Worm (Caenorhabditis elegans) whole organism, L1 larva: Measurements from ENCODE around the gene ZK131.11.

Source experiments
- Y116A8C.19 ChIP-seq: sonication (generic microtip); optimal IDR thresholded peaks from 2 replicates; lab custom pipeline; 2016; ENCODE audit warnings: missing compliant biosample characterization, missing genetic modification characterization, borderline replicate concordance
- aha-1 ChIP-seq: fragments of 150-350 bp; optimal IDR thresholded peaks from 2 replicates; lab custom pipeline; 2014; ENCODE audit warnings: missing biosample characterization, missing genetic modification characterization
- alr-1 ChIP-seq: fragments of 200-800 bp; sonication (Bioruptor generic); optimal IDR thresholded peaks from 2 replicates; lab custom pipeline; 2018; ENCODE audit warnings: borderline replicate concordance, mild to moderate bottlenecking, missing genetic modification characterization, missing compliant biosample characterization
- blmp-1 ChIP-seq: fragments of 150-350 bp; optimal IDR thresholded peaks from 2 replicates; lab custom pipeline; 2014; ENCODE audit warnings: missing biosample characterization, missing genetic modification characterization
- ceh-8 ChIP-seq: fragments of 200-800 bp; sonication (Bioruptor generic); optimal IDR thresholded peaks from 2 replicates; lab custom pipeline; 2018; ENCODE audit warnings: mild to moderate bottlenecking, missing genetic modification characterization, moderate library complexity, missing compliant biosample characterization
- ceh-88 ChIP-seq: fragments of 200-800 bp; sonication (Bioruptor generic); IDR thresholded peaks from 2 replicates; pipeline ENCODE4 v1.3.6; 2022; ENCODE audit warnings: missing genetic modification characterization, missing compliant biosample characterization
- ceh-90 ChIP-seq: sonication (generic microtip); optimal IDR thresholded peaks from 2 replicates; lab custom pipeline; 2016; ENCODE audit warnings: missing genetic modification characterization, missing compliant biosample characterization
- ces-1 ChIP-seq: fragments of 150-350 bp; optimal IDR thresholded peaks from 2 replicates; lab custom pipeline; 2014; ENCODE audit warnings: missing biosample characterization, missing genetic modification reagents, missing genetic modification characterization
- dpl-1 ChIP-seq, 3 experiments: fragments of 150-350 bp in 2 of 3; sonication (generic microtip) in 1 of 3; optimal IDR thresholded peaks; 2 replicates each; lab custom pipeline; 2014 to 2017; ENCODE audit warnings: missing biosample characterization in 3 of 3, missing genetic modification characterization in 3 of 3, missing genetic modification reagents in 3 of 3
- dsc-1 ChIP-seq: sonication (generic microtip); optimal IDR thresholded peaks from 2 replicates; lab custom pipeline; 2016; ENCODE audit warnings: mild to moderate bottlenecking, missing genetic modification characterization, missing compliant biosample characterization
- efl-1 ChIP-seq, 4 experiments: fragments of 150-350 bp; optimal IDR thresholded peaks in 3 of 4; peaks in 1 of 4; 1 replicate in 1 of 4; 2 replicates in 3 of 4; lab custom pipeline; 2014; ENCODE audit warnings: missing biosample characterization in 2 of 4, missing genetic modification characterization in 2 of 4, missing genetic modification reagents in 2 of 4
- egl-13 ChIP-seq: sonication (generic microtip); optimal IDR thresholded peaks from 2 replicates; lab custom pipeline; 2016; ENCODE audit warnings: missing genotype, missing genetic modification reagents, missing genetic modification characterization, missing compliant biosample characterization
- egl-27 ChIP-seq, 2 experiments: fragments of 150-350 bp in 1 of 2; sonication (generic microtip); optimal IDR thresholded peaks; 3 replicates each; lab custom pipeline; 2017 to 2018; ENCODE audit warnings: missing biosample characterization in 2 of 2, missing genetic modification characterization in 2 of 2, missing genetic modification reagents in 2 of 2
- fkh-10 ChIP-seq: sonication (generic microtip); optimal IDR thresholded peaks from 2 replicates; lab custom pipeline; 2017; ENCODE audit warnings: missing biosample characterization, missing genetic modification reagents, missing genetic modification characterization
- fkh-4 ChIP-seq: sonication (generic microtip); optimal IDR thresholded peaks from 2 replicates; lab custom pipeline; 2016; ENCODE audit warnings: missing compliant biosample characterization, missing genetic modification characterization, borderline replicate concordance
- fos-1 ChIP-seq: fragments of 150-350 bp; optimal IDR thresholded peaks from 2 replicates; lab custom pipeline; 2014; ENCODE audit warnings: missing biosample characterization, missing genetic modification characterization
- isw-1 ChIP-seq: fragments of 200-800 bp; sonication (Bioruptor generic); IDR thresholded peaks from 2 replicates; pipeline ENCODE4 v1.3.6; 2022; ENCODE audit warnings: missing genetic modification characterization, missing compliant biosample characterization
- lin-14 ChIP-seq: fragments of 200-800 bp; sonication (Bioruptor generic); optimal IDR thresholded peaks from 2 replicates; lab custom pipeline; 2018; ENCODE audit warnings: mild to moderate bottlenecking, missing genetic modification characterization, moderate library complexity, missing compliant biosample characterization
- lin-15B ChIP-seq: fragments of 150-350 bp; sonication (generic microtip); optimal IDR thresholded peaks from 3 replicates; lab custom pipeline; 2014; ENCODE audit warnings: missing biosample characterization, missing genetic modification characterization
- lir-3 ChIP-seq: sonication (generic microtip); optimal IDR thresholded peaks from 2 replicates; lab custom pipeline; 2016; ENCODE audit warnings: mild to moderate bottlenecking, missing genetic modification characterization, moderate library complexity, missing compliant biosample characterization; ENCODE audit not compliant: poor library complexity
- lsy-2 ChIP-seq, 2 experiments: fragments of 150-350 bp; optimal IDR thresholded peaks; 2 replicates each; lab custom pipeline; 2014; ENCODE audit warnings: missing biosample characterization in 2 of 2, missing genetic modification characterization in 2 of 2
- mab-9 ChIP-seq: fragments of 200-800 bp; sonication (Bioruptor generic); IDR thresholded peaks from 2 replicates; pipeline ENCODE4 v1.3.6; 2022; ENCODE audit warnings: missing genetic modification reagents, missing genetic modification characterization, missing compliant biosample characterization
- nhr-12 ChIP-seq: sonication (generic microtip); optimal IDR thresholded peaks from 2 replicates; lab custom pipeline; 2017; ENCODE audit warnings: missing biosample characterization, missing genetic modification characterization
- nhr-84 ChIP-seq: sonication (generic microtip); optimal IDR thresholded peaks from 2 replicates; lab custom pipeline; 2017; ENCODE audit warnings: missing biosample characterization, missing genetic modification characterization
- nhr-85 ChIP-seq: sonication (generic microtip); peaks from one replicate; lab custom pipeline; 2016; ENCODE audit warnings: missing genetic modification characterization, inconsistent platforms, missing compliant biosample characterization
- rnt-1 ChIP-seq: sonication (generic microtip); optimal IDR thresholded peaks from 2 replicates; lab custom pipeline; 2016; ENCODE audit warnings: mild to moderate bottlenecking, missing genetic modification characterization, moderate library complexity, missing compliant biosample characterization
- skn-1 ChIP-seq: fragments of 150-350 bp; optimal IDR thresholded peaks from 2 replicates; lab custom pipeline; 2014; ENCODE audit warnings: missing biosample characterization, missing genetic modification characterization
- snpc-4 ChIP-seq: fragments of 150-350 bp; optimal IDR thresholded peaks from 2 replicates; lab custom pipeline; 2014; ENCODE audit warnings: missing biosample characterization, missing genetic modification characterization
- snu-23 ChIP-seq: sonication (generic microtip); optimal IDR thresholded peaks from 2 replicates; lab custom pipeline; 2016; ENCODE audit warnings: missing genetic modification characterization, missing compliant biosample characterization
- tbx-2 ChIP-seq: sonication (generic microtip); optimal IDR thresholded peaks from 2 replicates; lab custom pipeline; 2016; ENCODE audit warnings: missing genetic modification characterization, missing compliant biosample characterization
- unc-130 ChIP-seq: fragments of 150-350 bp; optimal IDR thresholded peaks from 2 replicates; lab custom pipeline; 2017; ENCODE audit warnings: missing biosample characterization, missing genetic modification characterization, inconsistent platforms
- unc-62 ChIP-seq: fragments of 150-350 bp; optimal IDR thresholded peaks from 2 replicates; lab custom pipeline; 2014; ENCODE audit warnings: missing biosample characterization, missing genetic modification reagents, missing genetic modification characterization
- unc-86 ChIP-seq: sonication (generic microtip); optimal IDR thresholded peaks from 2 replicates; lab custom pipeline; 2016; ENCODE audit warnings: missing genetic modification characterization, missing compliant biosample characterization
- unc-98 ChIP-seq: fragments of 200-800 bp; sonication (Bioruptor generic); IDR thresholded peaks from 2 replicates; pipeline ENCODE4 v1.3.6; 2022; ENCODE audit warnings: missing genetic modification characterization, missing compliant biosample characterization
- zag-1 ChIP-seq: fragments of 150-350 bp; optimal IDR thresholded peaks from 2 replicates; lab custom pipeline; 2014; ENCODE audit warnings: missing biosample characterization, missing genetic modification characterization

Gene ZK131.11

DNA sequence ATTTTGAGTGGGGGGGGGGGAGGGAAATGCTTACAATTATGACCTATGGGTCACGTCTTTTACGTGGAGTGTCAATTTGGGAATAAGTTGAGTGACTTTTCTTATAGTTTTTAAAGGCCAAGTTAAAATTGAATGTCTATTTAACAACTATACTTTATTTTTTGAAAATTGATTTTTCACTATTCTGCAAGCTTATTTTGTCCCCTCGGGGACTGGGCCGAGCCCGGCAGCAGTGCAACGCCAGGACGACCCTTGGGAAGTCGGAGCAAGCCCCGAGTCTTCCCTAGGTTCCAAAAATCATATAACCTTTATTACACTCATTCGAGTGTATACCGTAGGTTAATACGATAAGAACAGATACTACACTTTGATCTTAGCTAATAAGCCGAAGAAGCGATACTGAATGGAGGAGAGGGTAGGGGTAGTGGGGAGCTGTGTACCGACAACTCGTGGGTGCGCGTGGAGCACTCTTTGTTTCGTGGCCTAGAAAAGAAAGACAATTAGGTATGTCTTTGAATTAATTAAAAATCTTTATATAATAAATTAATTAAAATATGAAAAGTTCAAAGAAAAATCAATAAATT is 43.8 kb downstream of the ZK131.11 start, which contains the start of gene ins-37:
ins-37 (minus strand) TSS at position 384 of the 584 bp plus-strand sequence.
- peak; percentile 15 for TF ChIP-seq snpc-4 (tag; lab: Kevin White, UChicago)

DNA sequence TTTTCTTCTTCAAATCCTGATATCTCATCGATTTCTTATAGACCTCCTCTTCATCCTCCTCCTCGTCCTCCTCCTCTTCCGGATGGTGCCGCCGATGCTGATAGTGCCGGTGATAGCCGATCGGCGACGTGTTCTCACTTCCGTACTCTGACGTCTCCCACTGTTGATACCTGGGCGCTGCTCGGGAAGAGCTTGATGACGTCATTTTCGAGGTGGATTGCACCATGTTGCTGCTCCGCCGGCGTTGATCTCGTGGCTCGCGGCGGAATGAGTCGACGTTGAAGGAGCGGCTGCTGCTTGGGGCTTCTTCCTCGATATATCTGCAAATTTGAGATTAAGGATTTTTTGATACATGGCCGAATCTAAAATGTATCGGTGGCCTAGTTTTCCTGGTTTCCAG is 46.4 kb downstream of the ZK131.11 start:
- no peak for TF ChIP-seq ceh-90 (tag; lab: Kevin White, UChicago)
- TF ChIP-seq nhr-12: no peak
- no peak for TF ChIP-seq lsy-2 (tag; optimal IDR thresholded peaks at IDR 0.05; lab: Kevin White, UChicago)
- no peak for TF ChIP-seq unc-86 (tag; lab: Kevin White, UChicago)
- TF ChIP-seq lin-15B (tag; lab: Kevin White, UChicago): no peak
- TF ChIP-seq unc-98 (GFP tag; lab: Robert Waterston, UW): no peak
- TF ChIP-seq unc-62 (GFP tag; lab: Kevin White, UChicago): no peak
- TF ChIP-seq Y116A8C.19: no peak
- TF ChIP-seq rnt-1 (tag; lab: Kevin White, UChicago): no peak
- no peak for TF ChIP-seq ceh-88 (GFP tag; lab: Robert Waterston, UW)

DNA sequence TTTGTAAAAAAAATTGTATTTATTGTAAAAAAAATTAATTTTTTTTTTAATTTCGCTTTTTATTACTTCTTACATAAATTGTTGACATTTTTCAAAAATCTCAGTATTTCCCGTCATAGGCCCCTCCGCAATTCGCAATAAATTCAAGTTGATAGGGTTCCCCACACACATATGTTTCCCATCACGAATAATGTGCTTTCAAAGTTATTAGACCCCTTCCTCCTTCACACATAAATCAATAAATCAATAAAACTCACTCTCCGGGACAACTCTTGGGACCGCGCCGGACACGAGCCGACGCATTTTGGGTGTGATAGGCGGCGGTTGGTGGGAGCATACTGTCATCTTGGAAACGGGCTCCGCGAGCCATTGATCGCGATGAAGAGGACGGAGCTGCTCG is 47.4 kb downstream of the ZK131.11 start:
- TF ChIP-seq snu-23 (GFP tag; lab: Kevin White, UChicago) (no peak), dsc-1 (peak; percentile 89), fkh-4 (tag; lab: Kevin White, UChicago) (peak; percentile 42)

DNA sequence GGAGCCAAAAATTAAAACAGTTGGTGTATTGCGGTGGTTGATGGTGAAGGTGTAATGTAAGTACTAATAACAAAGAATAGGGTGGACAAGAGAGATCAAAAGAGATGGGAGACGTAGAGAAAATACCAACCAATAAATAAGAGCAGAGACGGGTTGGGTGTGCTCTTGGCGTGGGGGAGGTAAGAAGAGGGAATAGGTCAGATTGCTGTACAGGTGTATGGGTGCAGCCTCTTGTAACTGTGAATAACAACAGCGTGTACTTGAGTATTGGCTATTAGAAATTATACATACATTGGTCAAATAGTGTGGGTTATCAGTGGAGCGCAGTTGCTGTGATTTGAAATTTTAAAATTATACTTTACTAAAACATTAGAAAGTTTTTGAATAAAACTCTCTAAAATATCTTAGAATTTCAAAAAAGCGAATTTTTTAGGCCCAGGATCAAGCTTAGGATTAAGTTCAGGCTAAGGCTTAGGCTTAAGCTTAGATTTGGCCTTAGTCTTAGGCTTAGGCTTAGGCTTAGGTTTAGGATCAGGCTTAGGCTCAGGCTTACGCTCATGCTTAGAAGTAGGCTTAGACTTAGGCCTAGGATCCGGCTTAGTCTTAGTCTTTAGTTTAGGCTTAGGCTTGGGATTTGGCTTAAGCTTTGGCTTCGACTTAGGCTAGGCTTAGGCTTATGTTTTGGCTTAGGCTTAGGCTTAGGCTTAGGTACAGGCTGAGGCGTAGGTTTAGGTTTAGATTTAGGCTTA is 49.3 kb downstream of the ZK131.11 start, which contains the start of gene F08G2.7:
F08G2.7 (minus strand) TSS at position 51 of the 749 bp plus-strand sequence.
- TF ChIP-seq egl-27 (tag; optimal IDR thresholded peaks at IDR 0.05; lab: Kevin White, UChicago) (no peak), blmp-1 (tag; lab: Kevin White, UChicago) (no peak), nhr-85 (tag; lab: Kevin White, UChicago) (no peak), dpl-1 (GFP tag; optimal IDR thresholded peaks at IDR 0.05; lab: Kevin White, UChicago) (no peak), alr-1 (no peak), nhr-84 (tag; lab: Kevin White, UChicago) (no peak), ceh-88 (GFP tag; lab: Robert Waterston, UW) (no peak), skn-1 (no peak), mab-9 (no peak), lin-15B (tag; lab: Kevin White, UChicago) (no peak)
- TF ChIP-seq, all 84 proteins: peak for 0

DNA sequence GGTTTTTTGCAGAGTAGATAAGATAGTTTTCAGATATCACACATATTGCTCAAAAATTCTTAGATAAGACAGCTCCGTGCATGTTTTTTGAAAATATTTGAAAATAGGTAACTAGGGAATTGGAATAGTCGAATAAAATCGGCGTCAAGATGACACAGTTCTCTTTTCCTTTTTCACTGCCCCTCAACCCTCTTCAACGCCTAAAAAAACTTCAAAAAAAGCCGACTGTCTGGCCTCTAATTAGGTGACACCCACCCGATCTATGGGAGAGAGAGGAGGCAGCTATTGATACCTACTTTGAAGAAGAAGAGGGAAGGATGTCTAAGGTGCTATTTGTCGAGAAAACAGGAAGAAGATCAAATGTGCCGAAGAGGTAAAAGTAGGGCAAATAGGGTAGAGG is 50.3 kb downstream of the ZK131.11 start:
- TF ChIP-seq efl-1 (optimal IDR thresholded peaks at IDR 0.05; lab: Kevin White, UChicago) (no peak), efl-1 (GFP tag; optimal IDR thresholded peaks at IDR 0.05 in 1 of 2; lab: Kevin White, UChicago) (peak in 1 of 2 experiments; percentile 39), lir-3 (no peak), blmp-1 (tag; lab: Kevin White, UChicago) (peak; percentile 31)
- TF ChIP-seq, all 84 proteins: peak for 2

DNA sequence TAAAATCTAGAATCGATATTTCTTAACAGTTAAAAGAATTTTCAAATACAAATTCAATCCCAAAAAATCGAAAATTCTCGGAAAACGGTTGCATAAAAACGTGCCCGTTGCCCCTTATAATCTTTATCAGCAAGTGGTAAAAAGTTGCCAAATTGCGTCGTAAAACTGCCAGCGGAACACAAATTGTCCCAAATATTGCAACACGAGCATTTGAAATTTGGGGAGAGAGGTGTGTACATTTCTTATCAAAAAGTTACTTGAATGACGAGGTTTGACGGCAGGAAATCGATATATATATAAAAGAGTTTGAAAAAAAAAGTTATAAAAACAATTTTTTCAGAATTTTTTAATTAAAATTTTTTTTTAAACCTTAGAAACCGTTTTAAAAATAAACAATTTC is 54.0 kb downstream of the ZK131.11 start:
- TF ChIP-seq ceh-8 (GFP tag; lab: Kevin White, UChicago): no peak
- TF ChIP-seq aha-1: no peak
- TF ChIP-seq isw-1: no peak
- TF ChIP-seq zag-1 (tag; lab: Kevin White, UChicago): no peak
- no peak for TF ChIP-seq unc-130 (tag; lab: Kevin White, UChicago)
- TF ChIP-seq tbx-2 (tag; lab: Kevin White, UChicago): no peak
- no peak for TF ChIP-seq fkh-10 (GFP tag; lab: Kevin White, UChicago)
- no peak for TF ChIP-seq snpc-4 (tag; lab: Kevin White, UChicago)
- TF ChIP-seq lin-14 (GFP tag; lab: Kevin White, UChicago): no peak
- TF ChIP-seq snu-23 (GFP tag; lab: Kevin White, UChicago): no peak
- TF ChIP-seq egl-13: no peak
- no peak for TF ChIP-seq fos-1 (tag; lab: Kevin White, UChicago)
- TF ChIP-seq ces-1 (GFP tag; lab: Kevin White, UChicago): no peak
